Worm (Caenorhabditis elegans): ENCODE results near the gene Y47D7A.18.

Gene Y47D7A.18

ce11 chrV:4428202-4428601 lies 11.6 kb upstream of the Y47D7A.18 start, which contains the start of gene Y47D7A.11:
Y47D7A.11 (minus strand) TSS chrV:4428302.
- TF ChIP-seq fax-1 (tag; optimal IDR thresholded peaks at IDR 0.05) (no peak), fkh-6 (tag; optimal IDR thresholded peaks at IDR 0.05) (no peak), fkh-10 (GFP tag; optimal IDR thresholded peaks at IDR 0.05) (no peak), pqm-1 (tag; optimal IDR thresholded peaks at IDR 0.05) (no peak), unc-55 (GFP tag; optimal IDR thresholded peaks at IDR 0.05) (no peak)

- TF ChIP-seq pha-2 (tag; optimal IDR thresholded peaks at IDR 0.05) (no peak), ets-4 (tag; optimal IDR thresholded peaks at IDR 0.05) (no peak), odd-2 (tag; optimal IDR thresholded peaks at IDR 0.05) (no peak), ceh-30 (tag; optimal IDR thresholded peaks at IDR 0.05) (no peak), rnt-1 (tag; optimal IDR thresholded peaks at IDR 0.05) (no peak), ama-1 (optimal IDR thresholded peaks at IDR 0.05) (no peak), unc-55 (GFP tag; optimal IDR thresholded peaks at IDR 0.05) (no peak), che-1 (tag; optimal IDR thresholded peaks at IDR 0.05) (no peak), fkh-6 (tag; optimal IDR thresholded peaks at IDR 0.05) (no peak), fax-1 (tag; optimal IDR thresholded peaks at IDR 0.05) (no peak), dmd-4 (tag; optimal IDR thresholded peaks at IDR 0.05; ENCODE audit: borderline replicate concordance) (no peak)
These were observed 7.3 kb upstream of the Y47D7A.18 start, which contains the start of the genes Y47D7A.9 and Y47D7A.19 for ce11 chrV:4423860-4424401. Y47D7A.9 (minus strand) TSS chrV:4423960. Y47D7A.19 (plus strand) TSS chrV:4424351.

DNA sequence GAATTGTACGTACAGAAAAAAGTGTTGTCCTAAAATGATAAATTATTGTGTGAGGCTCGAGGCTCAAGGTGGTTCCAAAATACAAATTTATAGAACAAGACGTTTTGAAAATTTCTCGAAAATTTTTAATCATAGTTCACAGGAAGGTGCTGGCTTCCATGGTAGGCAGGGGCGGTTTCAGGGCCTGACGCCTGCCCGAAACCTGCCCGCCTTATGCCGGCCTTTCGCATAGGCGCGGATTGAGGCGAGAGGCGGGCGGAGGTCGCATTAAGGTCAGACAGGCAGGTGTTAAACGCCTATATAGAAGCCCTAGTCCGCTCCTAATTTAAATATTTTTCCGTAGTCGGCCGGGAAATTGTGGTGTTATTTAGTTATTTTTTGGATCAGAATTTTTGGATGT lies 6.5 kb upstream of the Y47D7A.18 start:
- TF ChIP-seq rnt-1 (tag; optimal IDR thresholded peaks at IDR 0.05) (no peak), tbx-7 (tag; optimal IDR thresholded peaks at IDR 0.05) (no peak), npax-4 (tag; optimal IDR thresholded peaks at IDR 0.05) (no peak), ets-4 (tag; optimal IDR thresholded peaks at IDR 0.05) (no peak), K02D7.2 (tag; optimal IDR thresholded peaks at IDR 0.05) (no peak), ceh-30 (tag; optimal IDR thresholded peaks at IDR 0.05) (no peak), ceh-6 (GFP tag; optimal IDR thresholded peaks at IDR 0.05) (no peak), C38D4.7 (GFP tag; optimal IDR thresholded peaks at IDR 0.05) (no peak), ceh-22 (tag; optimal IDR thresholded peaks at IDR 0.05) (no peak), che-1 (tag; optimal IDR thresholded peaks at IDR 0.05) (no peak), nhr-11 (tag; optimal IDR thresholded peaks at IDR 0.05) (no peak), ztf-16 (tag; optimal IDR thresholded peaks at IDR 0.05) (no peak), pax-1 (tag; optimal IDR thresholded peaks at IDR 0.05) (no peak), unc-42 (tag; optimal IDR thresholded peaks at IDR 0.05) (no peak)

DNA sequence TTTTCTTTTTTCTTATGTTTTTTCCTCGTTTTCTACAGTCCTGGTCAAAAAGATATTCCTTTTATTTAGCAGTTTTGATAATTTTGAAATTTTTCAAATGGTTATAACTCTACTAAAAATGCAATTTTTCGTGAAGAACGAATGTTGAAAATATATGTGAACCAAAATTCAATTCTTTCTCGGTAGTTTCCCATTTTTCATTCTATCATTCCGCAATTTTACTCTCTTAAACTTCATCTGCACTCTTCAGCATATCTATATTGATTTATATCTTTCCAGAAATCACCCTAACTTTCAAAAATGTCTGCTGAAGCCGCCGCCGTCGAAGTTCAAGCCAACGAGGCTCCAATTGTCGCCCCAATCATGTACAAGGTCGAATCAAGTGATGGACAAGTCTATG lies 5.5 kb upstream of the Y47D7A.18 start, which contains the start of gene skr-7:
skr-7 (plus strand) TSS at position 301 of the 400 bp plus-strand sequence.
- TF ChIP-seq ahr-1 (tag; optimal IDR thresholded peaks at IDR 0.05) = no peak

ce11 chrV:4421475-4421874 lies 4.9 kb upstream of the Y47D7A.18 start, which contains the start of gene skr-14:
skr-14 (minus strand) TSS chrV:4421575.
- TF ChIP-seq mec-3 (tag; optimal IDR thresholded peaks at IDR 0.05; ENCODE audit: borderline replicate concordance) (no peak), che-1 (tag; optimal IDR thresholded peaks at IDR 0.05) (no peak), pros-1 (tag; optimal IDR thresholded peaks at IDR 0.05) (no peak), ceh-30 (tag; optimal IDR thresholded peaks at IDR 0.05) (no peak), unc-86 (tag; optimal IDR thresholded peaks at IDR 0.05) (no peak), nhr-11 (tag; optimal IDR thresholded peaks at IDR 0.05) (no peak), hlh-6 (tag; optimal IDR thresholded peaks at IDR 0.05) (no peak), odd-2 (tag; optimal IDR thresholded peaks at IDR 0.05) (no peak), ama-1 (optimal IDR thresholded peaks at IDR 0.05) (no peak), dmd-4 (tag; optimal IDR thresholded peaks at IDR 0.05; ENCODE audit: borderline replicate concordance) (no peak), C08G9.2 (tag; optimal IDR thresholded peaks at IDR 0.05) (no peak), sox-4 (tag; optimal IDR thresholded peaks at IDR 0.05) (no peak), elt-4 (tag; optimal IDR thresholded peaks at IDR 0.05) (no peak), pha-2 (tag; optimal IDR thresholded peaks at IDR 0.05) (no peak), ceh-18 (tag; optimal IDR thresholded peaks at IDR 0.05) (no peak), ttx-3 (tag; optimal IDR thresholded peaks at IDR 0.05) (no peak), ceh-45 (GFP tag; IDR thresholded peaks at IDR 0.05) (no peak), ets-4 (tag; optimal IDR thresholded peaks at IDR 0.05) (no peak), sox-2 (GFP tag; IDR thresholded peaks at IDR 0.05) (no peak)

Measured in whole organism, late embryonic.